Worm (Caenorhabditis elegans): ENCODE data around the gene F59A1.18.

DNA sequence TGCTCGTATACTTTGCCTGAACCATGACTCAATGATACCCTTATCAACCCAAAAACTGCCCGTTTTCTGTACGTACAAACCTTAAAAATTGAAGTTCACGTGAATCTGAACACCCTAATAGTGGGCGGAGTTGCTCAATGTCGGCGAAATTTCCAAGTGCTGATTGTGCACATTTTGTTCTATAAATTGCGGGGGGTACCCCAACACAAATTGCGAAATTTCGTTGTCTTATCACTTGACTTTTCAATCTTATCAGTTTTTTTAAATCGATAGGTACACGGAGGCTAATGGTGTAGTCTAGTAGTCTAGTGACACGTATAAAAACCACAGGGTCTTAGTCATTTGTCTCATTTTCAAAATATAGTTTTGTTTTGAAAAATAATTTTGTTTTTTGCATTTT is 27.5 kb downstream of the F59A1.18 start, which contains the start of gene fbxa-108:
- TF ChIP-seq nhr-237 (tag; optimal IDR thresholded peaks at IDR 0.05) (no peak), Y5F2A.4 (GFP tag; optimal IDR thresholded peaks at IDR 0.05) (no peak), snpc-4 (tag; optimal IDR thresholded peaks at IDR 0.05) (no peak), F49E8.2 (tag; optimal IDR thresholded peaks at IDR 0.05; ENCODE audit: borderline replicate concordance) (no peak), egl-27 (tag; optimal IDR thresholded peaks at IDR 0.05) (no peak), skn-1 (tag; optimal IDR thresholded peaks at IDR 0.05) (no peak), fos-1 (tag; optimal IDR thresholded peaks at IDR 0.05) (no peak), dve-1 (tag; optimal IDR thresholded peaks at IDR 0.05; ENCODE audit: insufficient read depth) (peak; percentile 93), nhr-11 (tag; optimal IDR thresholded peaks at IDR 0.05) (no peak), lsy-2 (tag; optimal IDR thresholded peaks at IDR 0.05) (peak in 1 of 2 experiments; percentile 44), jun-1 (tag; optimal IDR thresholded peaks at IDR 0.05) (peak; percentile 47), zag-1 (tag; optimal IDR thresholded peaks at IDR 0.05) (no peak), duxl-1 (tag; optimal IDR thresholded peaks at IDR 0.05; ENCODE audit: poor library complexity) (no peak)

Measured in whole organism, L4 larva.